Worm (Caenorhabditis elegans) whole organism, L4 larva: ENCODE results near the gene gnrr-2.

Experiments
- F44E2.7 ChIP-seq: fragments of 200-800 bp; sonication (Bioruptor generic); IDR thresholded peaks from 2 replicates; pipeline ENCODE4 v2.1.2; 2022; ENCODE audit warnings: missing genetic modification characterization, missing compliant biosample characterization
- R02D3.7 ChIP-seq: fragments of 150-350 bp; sonication (generic microtip); optimal IDR thresholded peaks from 3 replicates; lab custom pipeline; 2014; ENCODE audit warnings: missing biosample characterization, missing genetic modification characterization
- T26A8.4 ChIP-seq: fragments of 200-800 bp; sonication (Bioruptor generic); IDR thresholded peaks from 2 replicates; pipeline ENCODE4 v1.3.6; 2022; ENCODE audit warnings: missing genetic modification characterization, missing compliant biosample characterization
- Y5F2A.4 ChIP-seq: fragments of 200-800 bp; sonication (Bioruptor generic); optimal IDR thresholded peaks from 2 replicates; lab custom pipeline; 2018; ENCODE audit warnings: mild to moderate bottlenecking, missing genetic modification characterization, missing compliant biosample characterization
- ZK546.5 ChIP-seq, 2 experiments: sonication (generic microtip); optimal IDR thresholded peaks; 2 replicates each; lab custom pipeline; 2017; ENCODE audit warnings: missing biosample characterization in 2 of 2, missing genetic modification characterization in 2 of 2
- aha-1 ChIP-seq: fragments of 150-350 bp; peaks from one replicate; lab custom pipeline; 2014; ENCODE audit warnings: missing biosample characterization, missing genetic modification characterization
- ceh-20 ChIP-seq: fragments of 200-800 bp; sonication (Bioruptor generic); IDR thresholded peaks from 2 replicates; pipeline ENCODE4 v1.3.6; 2022; ENCODE audit warnings: missing genetic modification reagents, missing genetic modification characterization, missing compliant biosample characterization
- ceh-44 ChIP-seq: fragments of 200-800 bp; sonication (Bioruptor generic); IDR thresholded peaks from 2 replicates; pipeline ENCODE4 v1.3.6; 2022; ENCODE audit warnings: missing genetic modification reagents, missing genetic modification characterization, missing compliant biosample characterization
- ceh-62 ChIP-seq: sonication (generic microtip); optimal IDR thresholded peaks from 2 replicates; lab custom pipeline; 2017; ENCODE audit warnings: missing biosample characterization, missing genetic modification characterization
- ceh-82 ChIP-seq: sonication (generic microtip); optimal IDR thresholded peaks from 2 replicates; lab custom pipeline; 2017; ENCODE audit warnings: missing biosample characterization, missing genetic modification characterization
- ces-1 ChIP-seq: fragments of 150-350 bp; sonication (generic microtip); optimal IDR thresholded peaks from 4 replicates; lab custom pipeline; 2014; ENCODE audit warnings: missing biosample characterization, missing genetic modification reagents, missing genetic modification characterization
- ctbp-1 ChIP-seq: fragments of 200-800 bp; sonication (Bioruptor generic); IDR thresholded peaks from 2 replicates; pipeline ENCODE4 v1.3.6; 2022; ENCODE audit warnings: missing genetic modification reagents, missing genetic modification characterization, missing compliant biosample characterization
- daf-12 ChIP-seq: fragments of 150-350 bp; optimal IDR thresholded peaks from 2 replicates; lab custom pipeline; 2014; ENCODE audit warnings: missing biosample characterization, missing genetic modification reagents, missing genetic modification characterization
- daf-19 ChIP-seq: fragments of 200-800 bp; sonication (Bioruptor generic); conservative IDR thresholded peaks from 2 replicates; pipeline ENCODE4 v1.3.6; 2022; ENCODE audit warnings: missing genetic modification characterization, missing compliant biosample characterization
- dpl-1 ChIP-seq: fragments of 150-350 bp; optimal IDR thresholded peaks from 2 replicates; lab custom pipeline; 2014; ENCODE audit warnings: missing biosample characterization, missing genetic modification reagents, missing genetic modification characterization
- dve-1 ChIP-seq: sonication (generic microtip); optimal IDR thresholded peaks from 2 replicates; lab custom pipeline; 2017; ENCODE audit warnings: antibody characterized with exemption, mild to moderate bottlenecking, missing genetic modification characterization, missing compliant biosample characterization; ENCODE audit not compliant: insufficient read depth
- fkh-10 ChIP-seq: fragments of 150-350 bp; optimal IDR thresholded peaks from 2 replicates; lab custom pipeline; 2014; ENCODE audit warnings: missing biosample characterization, missing genetic modification reagents, missing genetic modification characterization
- fos-1 ChIP-seq: fragments of 150-350 bp; optimal IDR thresholded peaks from 2 replicates; lab custom pipeline; 2014; ENCODE audit warnings: missing biosample characterization, missing genetic modification characterization
- gei-8 ChIP-seq: fragments of 200-800 bp; sonication (Bioruptor generic); optimal IDR thresholded peaks from 2 replicates; lab custom pipeline; 2018; ENCODE audit warnings: mild to moderate bottlenecking, missing genetic modification characterization, missing compliant biosample characterization
- hif-1 ChIP-seq, 2 experiments: sonication (generic microtip); optimal IDR thresholded peaks; 2 replicates each; lab custom pipeline; 2016 to 2017; ENCODE audit warnings: missing compliant biosample characterization in 2 of 2, missing genetic modification characterization in 2 of 2, missing genetic modification reagents in 2 of 2, missing genotype in 2 of 2, mild to moderate bottlenecking in 1 of 2
- hlh-11 ChIP-seq: fragments of 200-800 bp; sonication (Bioruptor generic); optimal IDR thresholded peaks from 2 replicates; lab custom pipeline; 2018; ENCODE audit warnings: mild to moderate bottlenecking, missing genetic modification characterization, missing compliant biosample characterization
- hlh-30 ChIP-seq: sonication (generic microtip); optimal IDR thresholded peaks from 2 replicates; lab custom pipeline; 2017; ENCODE audit warnings: antibody characterized with exemption, mild to moderate bottlenecking, missing genetic modification characterization, missing compliant biosample characterization; ENCODE audit not compliant: insufficient read depth
- hmg-1.1 ChIP-seq: fragments of 200-800 bp; sonication (Bioruptor generic); IDR thresholded peaks from 2 replicates; pipeline ENCODE4 v1.3.6; 2022; ENCODE audit warnings: missing genetic modification reagents, missing genetic modification characterization, missing compliant biosample characterization
- lin-13 ChIP-seq: fragments of 150-350 bp; optimal IDR thresholded peaks from 2 replicates; lab custom pipeline; 2014; ENCODE audit warnings: missing biosample characterization, missing genetic modification reagents, missing genetic modification characterization
- lin-15B ChIP-seq: fragments of 150-350 bp; sonication (generic microtip); optimal IDR thresholded peaks from 3 replicates; lab custom pipeline; 2014; ENCODE audit warnings: missing biosample characterization, missing genetic modification characterization
- lin-38 ChIP-seq: fragments of 200-800 bp; sonication (Bioruptor generic); IDR thresholded peaks from 2 replicates; pipeline ENCODE4 v1.3.6; 2022; ENCODE audit warnings: missing genetic modification reagents, missing genetic modification characterization, missing compliant biosample characterization
- lin-39 ChIP-seq: fragments of 150-350 bp; optimal IDR thresholded peaks from 2 replicates; lab custom pipeline; 2014; ENCODE audit warnings: missing biosample characterization, missing genetic modification reagents, missing genetic modification characterization
- lir-3 ChIP-seq: sonication (generic microtip); optimal IDR thresholded peaks from 2 replicates; lab custom pipeline; 2016; ENCODE audit warnings: mild to moderate bottlenecking, missing genetic modification characterization, missing compliant biosample characterization
- lsy-2 ChIP-seq, 2 experiments: fragments of 150-350 bp in 1 of 2; sonication (generic microtip) in 1 of 2; optimal IDR thresholded peaks; 2 replicates each; lab custom pipeline; 2014 to 2017; ENCODE audit warnings: missing biosample characterization in 2 of 2, missing genetic modification characterization in 2 of 2
- madf-9 ChIP-seq: fragments of 200-800 bp; sonication (Bioruptor generic); conservative IDR thresholded peaks from 2 replicates; pipeline ENCODE4 v1.3.6; 2022; ENCODE audit warnings: missing genetic modification reagents, missing genetic modification characterization, missing compliant biosample characterization
- mdl-1 ChIP-seq, 2 experiments: fragments of 150-350 bp in 1 of 2; sonication (generic microtip) in 1 of 2; optimal IDR thresholded peaks; 2 replicates each; lab custom pipeline; 2014 to 2017; ENCODE audit warnings: missing biosample characterization in 2 of 2, missing genetic modification characterization in 2 of 2
- mdt-29 ChIP-seq: fragments of 200-800 bp; sonication (Bioruptor generic); IDR thresholded peaks from 2 replicates; pipeline ENCODE4 v1.3.6; 2022; ENCODE audit warnings: missing genetic modification reagents, missing genetic modification characterization, missing compliant biosample characterization
- mep-1 ChIP-seq: fragments of 150-350 bp; sonication (generic microtip); optimal IDR thresholded peaks from 3 replicates; lab custom pipeline; 2014; ENCODE audit warnings: missing biosample characterization, missing genetic modification characterization
- mxl-2 ChIP-seq: fragments of 200-800 bp; sonication (Bioruptor generic); conservative IDR thresholded peaks from 2 replicates; pipeline ENCODE4 v1.3.6; 2022; ENCODE audit warnings: missing genetic modification reagents, missing genetic modification characterization, missing compliant biosample characterization
- nhr-102 ChIP-seq: sonication (generic microtip); optimal IDR thresholded peaks from 2 replicates; lab custom pipeline; 2016; ENCODE audit warnings: mild to moderate bottlenecking, missing genetic modification characterization, moderate library complexity, missing compliant biosample characterization
- nhr-11 ChIP-seq: fragments of 150-350 bp; optimal IDR thresholded peaks from 2 replicates; lab custom pipeline; 2014; ENCODE audit warnings: missing biosample characterization, missing genetic modification characterization
- nhr-28 ChIP-seq: fragments of 150-350 bp; optimal IDR thresholded peaks from 2 replicates; lab custom pipeline; 2014; ENCODE audit warnings: missing biosample characterization, missing genetic modification characterization
- nhr-41 ChIP-seq: fragments of 200-800 bp; sonication (Bioruptor generic); IDR thresholded peaks from 2 replicates; pipeline ENCODE4 v1.3.6; 2022; ENCODE audit warnings: missing genetic modification reagents, missing genetic modification characterization, missing compliant biosample characterization
- nhr-48 ChIP-seq: sonication (generic microtip); optimal IDR thresholded peaks from 2 replicates; lab custom pipeline; 2016; ENCODE audit warnings: mild to moderate bottlenecking, missing genetic modification characterization, missing compliant biosample characterization
- php-3 ChIP-seq: fragments of 200-800 bp; sonication (Bioruptor generic); IDR thresholded peaks from 2 replicates; pipeline ENCODE4 v1.3.6; 2022; ENCODE audit warnings: missing genetic modification reagents, missing genetic modification characterization, missing compliant biosample characterization
- saeg-2 ChIP-seq: fragments of 200-800 bp; sonication (Bioruptor generic); IDR thresholded peaks from 2 replicates; pipeline ENCODE4 v1.3.6; 2022; ENCODE audit warnings: missing genetic modification reagents, missing genetic modification characterization, missing compliant biosample characterization
- sdz-12 ChIP-seq: fragments of 200-800 bp; sonication (Bioruptor generic); optimal IDR thresholded peaks from 2 replicates; lab custom pipeline; 2018; ENCODE audit warnings: mild to moderate bottlenecking, missing genetic modification characterization, missing compliant biosample characterization
- set-16 ChIP-seq: fragments of 200-800 bp; sonication (Bioruptor generic); IDR thresholded peaks from 2 replicates; pipeline ENCODE4 v1.3.6; 2022; ENCODE audit warnings: missing genetic modification reagents, missing genetic modification characterization, missing compliant biosample characterization
- skn-1 ChIP-seq: fragments of 150-350 bp; optimal IDR thresholded peaks from 2 replicates; lab custom pipeline; 2014; ENCODE audit warnings: missing biosample characterization, missing genetic modification characterization
- spr-1 ChIP-seq: sonication (generic microtip); optimal IDR thresholded peaks from 2 replicates; lab custom pipeline; 2016; ENCODE audit warnings: mild to moderate bottlenecking, missing genetic modification characterization, missing compliant biosample characterization
- tra-1 ChIP-seq: fragments of 200-800 bp; sonication (Bioruptor generic); IDR thresholded peaks from 2 replicates; pipeline ENCODE4 v1.3.6; 2022; ENCODE audit warnings: missing genetic modification reagents, missing genetic modification characterization, missing compliant biosample characterization
- unc-39 ChIP-seq: sonication (generic microtip); optimal IDR thresholded peaks from 2 replicates; lab custom pipeline; 2017; ENCODE audit warnings: missing biosample characterization, missing genetic modification characterization
- zag-1 ChIP-seq: fragments of 150-350 bp; optimal IDR thresholded peaks from 2 replicates; lab custom pipeline; 2014; ENCODE audit warnings: missing biosample characterization, missing genetic modification characterization
- zfp-3 ChIP-seq: fragments of 200-800 bp; sonication (Bioruptor generic); conservative IDR thresholded peaks from 2 replicates; pipeline ENCODE4 v1.3.6; 2022; ENCODE audit warnings: missing genetic modification reagents, missing genetic modification characterization, missing compliant biosample characterization
- zip-2 ChIP-seq: fragments of 150-350 bp; optimal IDR thresholded peaks from 2 replicates; lab custom pipeline; 2014; ENCODE audit warnings: missing biosample characterization, missing genetic modification characterization
- ztf-7 ChIP-seq: fragments of 150-350 bp; optimal IDR thresholded peaks from 2 replicates; lab custom pipeline; 2014; ENCODE audit warnings: missing biosample characterization, missing genetic modification characterization

gnrr-2 gene

DNA sequence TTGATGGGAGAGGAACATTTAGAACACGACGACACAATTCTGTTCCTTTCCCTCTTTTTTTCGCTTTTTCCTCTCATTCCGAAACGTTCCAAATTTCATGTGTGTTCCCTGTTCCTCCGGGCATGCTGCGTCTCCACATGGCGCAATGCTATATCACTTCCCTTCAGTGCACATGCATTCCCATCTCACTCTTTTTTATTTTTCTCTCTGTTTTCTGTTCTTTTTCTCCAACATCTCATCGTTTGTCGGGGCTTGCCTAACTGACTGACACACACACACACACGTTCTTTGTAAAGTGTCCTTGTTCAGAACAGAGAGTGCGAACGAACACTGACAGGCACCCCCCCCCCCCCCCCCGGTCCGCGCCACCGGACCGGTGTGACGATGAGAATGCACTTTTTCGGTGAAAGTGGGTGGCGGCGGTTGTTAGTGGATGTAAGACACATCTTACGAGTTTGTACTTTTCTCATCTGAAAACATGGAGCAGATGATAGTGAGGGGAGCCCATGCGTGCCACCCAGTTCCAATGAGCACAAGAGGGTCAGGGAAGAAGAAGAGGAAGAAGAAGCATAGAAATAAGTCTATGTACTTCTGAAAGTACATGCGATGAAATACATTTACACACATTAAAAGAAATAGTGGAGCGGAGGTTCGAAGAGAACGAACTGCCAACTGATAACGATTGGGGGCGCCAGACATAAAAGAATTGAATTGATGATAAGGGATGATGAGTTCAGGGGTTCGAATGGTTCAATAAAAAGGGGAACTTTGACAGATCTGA lies 40.4 kb upstream of the gnrr-2 start (continued):
- no peak for TF ChIP-seq ceh-44
- no peak for TF ChIP-seq fos-1 (tag; lab: Kevin White, UChicago)
- no peak for TF ChIP-seq mxl-2
- no peak for TF ChIP-seq lin-15B (tag; lab: Kevin White, UChicago)
- peak; percentile 6 for TF ChIP-seq dpl-1 (GFP tag; lab: Kevin White, UChicago)
- TF ChIP-seq ZK546.5 (tag; optimal IDR thresholded peaks at IDR 0.05; lab: Kevin White, UChicago), result no peak
- peak; percentile 90 for TF ChIP-seq hlh-11
- TF ChIP-seq nhr-102, result no peak
- no peak for TF ChIP-seq saeg-2 (GFP tag; lab: Robert Waterston, UW)
- TF ChIP-seq gei-8, result no peak
- no peak for TF ChIP-seq zag-1
- peak; percentile 84 for TF ChIP-seq hmg-1.1
- TF ChIP-seq mep-1, result peak; percentile 81
- TF ChIP-seq daf-19 (GFP tag; lab: Robert Waterston, UW), result no peak
- no peak for TF ChIP-seq spr-1 (tag; lab: Kevin White, UChicago)
- TF ChIP-seq php-3 (GFP tag; lab: Robert Waterston, UW), result no peak
- TF ChIP-seq tra-1 (GFP tag; lab: Robert Waterston, UW), result 0 out of 2 replicates have a peak, but pooled peaks have one; percentile 46
- TF ChIP-seq madf-9 (GFP tag; lab: Robert Waterston, UW), result no peak
- TF ChIP-seq zip-2, result no peak
- no peak for TF ChIP-seq zfp-3 (GFP tag; lab: Robert Waterston, UW)
- peak; percentile 88 for TF ChIP-seq nhr-28
- TF ChIP-seq ctbp-1 (GFP tag; lab: Robert Waterston, UW), result peak; percentile 56; the same call in 1 of the 2 replicates
- TF ChIP-seq T26A8.4 (GFP tag; lab: Robert Waterston, UW), result peak; percentile 17; the same call in 1 of the 2 replicates
- peak; percentile 20 for TF ChIP-seq daf-12 (tag; lab: Kevin White, UChicago)
- no peak for TF ChIP-seq F44E2.7
- peak; percentile 41 for TF ChIP-seq dve-1 (tag; lab: Kevin White, UChicago)
- TF ChIP-seq skn-1, result no peak
- no peak for TF ChIP-seq fkh-10 (GFP tag; lab: Kevin White, UChicago)
- TF ChIP-seq lsy-2 (tag; optimal IDR thresholded peaks at IDR 0.05; lab: Kevin White, UChicago), result peak; percentile 38 to 68
- TF ChIP-seq ceh-20 (GFP tag; lab: Robert Waterston, UW), result peak; percentile 55
- TF ChIP-seq lir-3, result no peak
- TF ChIP-seq hif-1 (tag; optimal IDR thresholded peaks at IDR 0.05; lab: Kevin White, UChicago), result peak in 1 of 2 experiments; percentile 52
- no peak for TF ChIP-seq lin-39 (tag; lab: Kevin White, UChicago)
- peak; percentile 62 for TF ChIP-seq hlh-30 (tag; lab: Kevin White, UChicago)
- TF ChIP-seq ztf-7 (tag; lab: Kevin White, UChicago), result no peak
- TF ChIP-seq nhr-41 (GFP tag; lab: Robert Waterston, UW), result no peak
- peak; percentile 64 to 93 for TF ChIP-seq mdl-1 (tag; optimal IDR thresholded peaks at IDR 0.05; lab: Kevin White, UChicago)
- TF ChIP-seq ceh-62 (tag; lab: Kevin White, UChicago), result no peak
- no peak for TF ChIP-seq ces-1 (GFP tag; lab: Kevin White, UChicago)
- TF ChIP-seq set-16, result peak; percentile 91
- TF ChIP-seq sdz-12 (GFP tag; lab: Kevin White, UChicago), result no peak
- peak; percentile 95 for TF ChIP-seq aha-1 (tag; lab: Kevin White, UChicago)
- no peak for TF ChIP-seq mdt-29 (GFP tag; lab: Robert Waterston, UW)
- no peak for TF ChIP-seq ceh-82 (tag; lab: Kevin White, UChicago)
- TF ChIP-seq lin-38 (GFP tag; lab: Robert Waterston, UW), result no peak; the same call in 1 of the 2 replicates
- TF ChIP-seq nhr-48 (tag; lab: Kevin White, UChicago), result peak; percentile 80
- TF ChIP-seq unc-39, result no peak
- TF ChIP-seq R02D3.7, result no peak
- TF ChIP-seq Y5F2A.4 (GFP tag; lab: Kevin White, UChicago), result peak; percentile 3
- no peak for TF ChIP-seq nhr-11
- TF ChIP-seq lin-13, result no peak
